Worm (Caenorhabditis elegans) whole organism, mixed stage, embryonic: ENCODE results near the gene har-1.

ENCODE experiments used
- blmp-1 ChIP-seq: fragments of 150-350 bp; optimal IDR thresholded peaks from 2 replicates; lab custom pipeline; 2014; ENCODE audit warnings: missing biosample characterization, missing genetic modification characterization
- ceh-83 ChIP-seq: fragments of 200-800 bp; sonication (Bioruptor generic); optimal IDR thresholded peaks from 2 replicates; lab custom pipeline; 2018; ENCODE audit warnings: mild to moderate bottlenecking, missing genetic modification characterization, missing compliant biosample characterization
- elt-3 ChIP-seq: fragments of 150-350 bp; optimal IDR thresholded peaks from 2 replicates; lab custom pipeline; 2014; ENCODE audit warnings: missing biosample characterization, missing genetic modification characterization
- lin-13 ChIP-seq: fragments of 150-350 bp; optimal IDR thresholded peaks from 2 replicates; lab custom pipeline; 2014; ENCODE audit warnings: missing biosample characterization, missing genetic modification characterization
- mab-5 ChIP-seq: fragments of 150-350 bp; optimal IDR thresholded peaks from 2 replicates; lab custom pipeline; 2014; ENCODE audit warnings: missing biosample characterization, missing genetic modification characterization
- nhr-12 ChIP-seq: fragments of 150-350 bp; optimal IDR thresholded peaks from 2 replicates; lab custom pipeline; 2014; ENCODE audit warnings: missing biosample characterization, missing genetic modification characterization
- nhr-28 ChIP-seq: fragments of 150-350 bp; optimal IDR thresholded peaks from 2 replicates; lab custom pipeline; 2014; ENCODE audit warnings: missing biosample characterization, missing genetic modification characterization
- nhr-76 ChIP-seq: sonication (generic microtip); optimal IDR thresholded peaks from 2 replicates; lab custom pipeline; 2017; ENCODE audit warnings: missing biosample characterization, missing genetic modification characterization
- pha-4 ChIP-seq: fragments of 150-350 bp; optimal IDR thresholded peaks from 2 replicates; lab custom pipeline; 2018; ENCODE audit warnings: missing biosample characterization, missing genetic modification reagents, missing genetic modification characterization
- snpc-4 ChIP-seq: fragments of 150-350 bp; optimal IDR thresholded peaks from 2 replicates; lab custom pipeline; 2014; ENCODE audit warnings: missing biosample characterization, missing genetic modification characterization
- unc-39 ChIP-seq: fragments of 150-350 bp; optimal IDR thresholded peaks from 2 replicates; lab custom pipeline; 2014; ENCODE audit warnings: missing biosample characterization, missing genetic modification characterization
- unc-62 ChIP-seq: fragments of 150-350 bp; optimal IDR thresholded peaks from 2 replicates; lab custom pipeline; 2014; ENCODE audit warnings: missing biosample characterization, missing genetic modification reagents, missing genetic modification characterization

DNA sequence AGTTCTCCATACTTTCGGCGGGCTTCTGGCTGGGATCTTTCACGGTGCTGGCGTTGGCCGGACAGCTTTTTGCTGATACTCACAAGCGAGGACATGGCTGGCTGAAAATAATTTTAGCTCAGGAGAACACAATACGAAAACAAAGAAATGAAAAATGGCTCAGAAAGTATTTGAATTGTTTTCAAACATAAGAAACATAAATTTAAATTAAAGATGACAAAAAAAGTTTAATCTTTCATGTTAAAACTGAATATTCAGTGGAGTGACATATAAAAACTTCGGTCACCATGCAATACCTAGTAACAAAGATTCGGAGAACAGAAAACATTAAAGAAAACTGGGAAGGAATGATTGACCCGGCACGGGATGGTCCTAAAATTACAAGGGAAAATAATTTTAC is 26.7 kb downstream of the har-1 start, which contains the start of gene C16C10.2:
- TF ChIP-seq nhr-12 (tag; lab: Kevin White, UChicago): no peak
- no peak for TF ChIP-seq snpc-4 (tag; lab: Kevin White, UChicago)
- TF ChIP-seq elt-3 (tag; lab: Kevin White, UChicago): no peak
- TF ChIP-seq unc-39: no peak
- TF ChIP-seq ceh-83 (GFP tag; lab: Kevin White, UChicago): no peak
- TF ChIP-seq pha-4 (tag; lab: Kevin White, UChicago): no peak
- TF ChIP-seq nhr-76: no peak
- TF ChIP-seq lin-13 (tag; lab: Kevin White, UChicago): no peak
- TF ChIP-seq blmp-1: no peak
- TF ChIP-seq unc-62: no peak
- TF ChIP-seq mab-5 (tag; lab: Kevin White, UChicago): no peak
- TF ChIP-seq nhr-28: no peak
